Fruit fly (Drosophila melanogaster): ENCODE results near the gene CG7560.

dm6 chr3L:11393806-11394205, 31.2 kb upstream of the CG7560 start:
- TF ChIP-seq CG6163 (GFP tag; IDR thresholded peaks at IDR 0.05) = 0 out of 3 replicates have a peak, but pooled peaks have one; percentile 45
- TF ChIP-seq CG8119 (GFP tag; IDR thresholded peaks at IDR 0.05) = no peak
- no peak for TF ChIP-seq Sox14 (GFP tag; optimal IDR thresholded peaks at IDR 0.05)
- TF ChIP-seq CG6854 (GFP tag; optimal IDR thresholded peaks at IDR 0.05) = no peak
- TF ChIP-seq cyc (GFP tag; optimal IDR thresholded peaks at IDR 0.05) = no peak
- TF ChIP-seq topi (GFP tag; optimal IDR thresholded peaks at IDR 0.05) = no peak

All from whole organism, prepupa.